Fruit fly (Drosophila melanogaster) whole organism, pupa: ENCODE measurements around the gene CG14456.

ENCODE experiments used
- CG10348 ChIP-seq: fragments of 200-800 bp; sonication (Bioruptor generic); IDR thresholded peaks from 2 replicates; pipeline ENCODE4 v1.3.6; 2022; ENCODE audit warnings: missing biosample characterization, missing genetic modification characterization
- CG12605 ChIP-seq: fragments of 200-800 bp; sonication (Bioruptor generic); IDR thresholded peaks from 2 replicates; pipeline ENCODE4 v1.3.6; 2022; ENCODE audit warnings: missing biosample characterization, missing genetic modification characterization
- CG13204 ChIP-seq: fragments of 200-800 bp; sonication (Bioruptor generic); optimal IDR thresholded peaks from 2 replicates; lab custom pipeline; 2018; ENCODE audit warnings: missing biosample characterization, mild to moderate bottlenecking, missing genetic modification characterization, moderate library complexity
- CG14655 ChIP-seq: fragments of 200-800 bp; sonication (Bioruptor generic); optimal IDR thresholded peaks from 3 replicates; lab custom pipeline; 2017; ENCODE audit warnings: mild to moderate bottlenecking, missing biosample characterization, missing genetic modification reagents, missing genetic modification characterization
- CG15710 ChIP-seq: fragments of 200-800 bp; sonication (Bioruptor generic); optimal IDR thresholded peaks from 2 replicates; lab custom pipeline; 2018; ENCODE audit warnings: missing biosample characterization, mild to moderate bottlenecking, missing genetic modification characterization, moderate library complexity
- CG17806 ChIP-seq: fragments of 200-800 bp; sonication (Bioruptor generic); optimal IDR thresholded peaks from 2 replicates; lab custom pipeline; 2018; ENCODE audit warnings: missing biosample characterization, mild to moderate bottlenecking, missing genetic modification characterization, moderate library complexity
- CG32121 ChIP-seq: fragments of 200-800 bp; sonication (Bioruptor generic); IDR thresholded peaks from 2 replicates; pipeline ENCODE4 v1.3.6; 2022; ENCODE audit warnings: missing biosample characterization, missing genetic modification characterization
- CG34367 ChIP-seq: fragments of 200-800 bp; sonication (Bioruptor generic); optimal IDR thresholded peaks from 2 replicates; lab custom pipeline; 2018; ENCODE audit warnings: missing biosample characterization, mild to moderate bottlenecking, missing genetic modification characterization
- CG4496 ChIP-seq: fragments of 200-800 bp; sonication (Bioruptor generic); IDR thresholded peaks from 3 replicates; pipeline ENCODE4 v1.3.6; 2022; ENCODE audit warnings: missing biosample characterization, missing genetic modification characterization
- CG8159 ChIP-seq: fragments of 200-800 bp; sonication (Bioruptor generic); optimal IDR thresholded peaks from 3 replicates; lab custom pipeline; 2018; ENCODE audit warnings: missing biosample characterization, mild to moderate bottlenecking, missing genetic modification characterization, moderate library complexity
- CG9948 ChIP-seq: fragments of 200-800 bp; sonication (Bioruptor generic); optimal IDR thresholded peaks from 2 replicates; lab custom pipeline; 2018; ENCODE audit warnings: missing biosample characterization, mild to moderate bottlenecking, missing genetic modification characterization, moderate library complexity
- D1 ChIP-seq: fragments of 200-800 bp; sonication (Bioruptor generic); optimal IDR thresholded peaks from 2 replicates; lab custom pipeline; 2018; ENCODE audit warnings: missing biosample characterization, mild to moderate bottlenecking, missing genetic modification characterization, moderate library complexity
- EcR ChIP-seq: fragments of 200-800 bp; sonication (Bioruptor generic); optimal IDR thresholded peaks from 3 replicates; lab custom pipeline; 2019; ENCODE audit warnings: missing biosample characterization, missing genetic modification characterization, mild to moderate bottlenecking, moderate library complexity, missing genetic modification reagents
- Ets98B ChIP-seq: fragments of 200-800 bp; sonication (Bioruptor generic); IDR thresholded peaks from 2 replicates; pipeline ENCODE4 v1.3.6; 2022; ENCODE audit warnings: missing biosample characterization, missing genetic modification characterization
- Pif1A ChIP-seq: fragments of 200-800 bp; sonication (Bioruptor generic); optimal IDR thresholded peaks from 3 replicates; lab custom pipeline; 2016; ENCODE audit warnings: missing biosample characterization, missing genetic modification characterization
- Pif1B ChIP-seq: fragments of 200-800 bp; sonication (Bioruptor generic); optimal IDR thresholded peaks from 3 replicates; lab custom pipeline; 2016; ENCODE audit warnings: missing biosample characterization, missing genetic modification characterization
- Snoo ChIP-seq: fragments of 200-800 bp; sonication (Bioruptor generic); optimal IDR thresholded peaks from 3 replicates; lab custom pipeline; 2017; ENCODE audit warnings: missing biosample characterization, mild to moderate bottlenecking, missing genetic modification characterization, inconsistent platforms
- fd96Ca ChIP-seq: fragments of 200-800 bp; sonication (Bioruptor generic); IDR thresholded peaks from 3 replicates; pipeline ENCODE4 v1.3.6; 2022; ENCODE audit warnings: missing biosample characterization, missing genetic modification characterization
- gl ChIP-seq: fragments of 200-800 bp; sonication (Bioruptor generic); optimal IDR thresholded peaks from 2 replicates; lab custom pipeline; 2018; ENCODE audit warnings: missing biosample characterization, mild to moderate bottlenecking, missing genetic modification characterization
- rn ChIP-seq: fragments of 200-800 bp; sonication (Bioruptor generic); IDR thresholded peaks from 2 replicates; pipeline ENCODE4 v1.3.6; 2022; ENCODE audit warnings: missing biosample characterization, missing genetic modification characterization

The CG14456 gene

dm6 chr3L:22686987-22687386 lies at the start of gene CG14456, which contains the start of gene CG14455:
TSS of gene CG14456 (plus strand) at chr3L:22687222.
TSS of gene CG14455 (minus strand) at chr3L:22687087.
- TF ChIP-seq CG9948 (tag; lab: Kevin White, UChicago) = no peak
- TF ChIP-seq fd96Ca (GFP tag; lab: Robert Waterston, UW) = no peak
- TF ChIP-seq CG14655 (GFP tag; lab: Kevin White, UChicago) = no peak
- TF ChIP-seq Ets98B = no peak
- no peak for TF ChIP-seq Pif1A (GFP tag; lab: Kevin White, UChicago)
- TF ChIP-seq CG8159 (tag; lab: Kevin White, UChicago) = no peak
- TF ChIP-seq CG32121 (GFP tag; lab: Robert Waterston, UW) = no peak
- TF ChIP-seq CG15710 (tag; lab: Kevin White, UChicago) = no peak

- no peak for TF ChIP-seq gl (tag; lab: Kevin White, UChicago)
Observed at dm6 chr3L:22637866-22638534, 49.0 kb upstream of the CG14456 start, which contains the start of gene CG14459. TSS of gene CG14459 (minus strand) at chr3L:22637916.

dm6 chr3L:22642276-22642900 lies 44.6 kb upstream of the CG14456 start:
- TF ChIP-seq Snoo (tag; lab: Kevin White, UChicago) (no peak), Ets98B (no peak), CG8159 (tag; lab: Kevin White, UChicago) (no peak), CG34367 (tag; lab: Kevin White, UChicago) (no peak), fd96Ca (GFP tag; lab: Robert Waterston, UW) (no peak), CG9948 (tag; lab: Kevin White, UChicago) (no peak), CG13204 (GFP tag; lab: Kevin White, UChicago) (no peak), rn (GFP tag; lab: Robert Waterston, UW) (no peak), gl (tag; lab: Kevin White, UChicago) (no peak), CG14655 (GFP tag; lab: Kevin White, UChicago) (no peak), CG10348 (GFP tag; lab: Robert Waterston, UW) (no peak), Pif1A (GFP tag; lab: Kevin White, UChicago) (no peak), CG17806 (tag; lab: Kevin White, UChicago) (no peak)
- TF ChIP-seq, all 21 proteins: peak for 0

- no peak for TF ChIP-seq Pif1A (GFP tag; lab: Kevin White, UChicago)
- no peak for TF ChIP-seq CG17806 (tag; lab: Kevin White, UChicago)
- TF ChIP-seq CG34367 (tag; lab: Kevin White, UChicago) = no peak
- TF ChIP-seq Snoo (tag; lab: Kevin White, UChicago) = no peak
- no peak for TF ChIP-seq CG32121 (GFP tag; lab: Robert Waterston, UW)
- TF ChIP-seq CG14655 (GFP tag; lab: Kevin White, UChicago) = no peak
- TF ChIP-seq CG10348 (GFP tag; lab: Robert Waterston, UW) = no peak
- no peak for TF ChIP-seq Pif1B (GFP tag; lab: Kevin White, UChicago)
- no peak for TF ChIP-seq Ets98B
- no peak for TF ChIP-seq fd96Ca (GFP tag; lab: Robert Waterston, UW)
- no peak for TF ChIP-seq EcR (GFP tag; lab: Kevin White, UChicago)
- no peak for TF ChIP-seq CG13204 (GFP tag; lab: Kevin White, UChicago)
- no peak for TF ChIP-seq CG9948 (tag; lab: Kevin White, UChicago)
- TF ChIP-seq rn (GFP tag; lab: Robert Waterston, UW) = no peak
- TF ChIP-seq CG4496 (GFP tag; lab: Robert Waterston, UW) = no peak
- TF ChIP-seq CG12605 (GFP tag; lab: Robert Waterston, UW) = no peak
- no peak for TF ChIP-seq CG8159 (tag; lab: Kevin White, UChicago)
- TF ChIP-seq gl (tag; lab: Kevin White, UChicago) = no peak
- TF ChIP-seq D1 (tag; lab: Kevin White, UChicago) = no peak
- TF ChIP-seq CG15710 (tag; lab: Kevin White, UChicago) = no peak
Observed at dm6 chr3L:22645327-22645726, 41.7 kb upstream of the CG14456 start, which contains the start of gene CG33766. TSS of gene CG33766 (plus strand) at chr3L:22645627.

dm6 chr3L:22646007-22646406 lies 41.0 kb upstream of the CG14456 start, which contains the start of gene CG33767:
TSS of gene CG33767 (plus strand) at chr3L:22646307.
- TF ChIP-seq EcR (GFP tag; lab: Kevin White, UChicago) = no peak
- TF ChIP-seq CG15710 (tag; lab: Kevin White, UChicago) = no peak
- no peak for TF ChIP-seq CG10348 (GFP tag; lab: Robert Waterston, UW)
- no peak for TF ChIP-seq Pif1B (GFP tag; lab: Kevin White, UChicago)
- TF ChIP-seq gl (tag; lab: Kevin White, UChicago) = no peak
- no peak for TF ChIP-seq CG9948 (tag; lab: Kevin White, UChicago)
- no peak for TF ChIP-seq CG12605 (GFP tag; lab: Robert Waterston, UW)
- TF ChIP-seq Ets98B = no peak
- no peak for TF ChIP-seq CG4496 (GFP tag; lab: Robert Waterston, UW)
- TF ChIP-seq Pif1A (GFP tag; lab: Kevin White, UChicago) = no peak
- TF ChIP-seq CG34367 (tag; lab: Kevin White, UChicago) = no peak
- TF ChIP-seq fd96Ca (GFP tag; lab: Robert Waterston, UW) = no peak
- no peak for TF ChIP-seq CG14655 (GFP tag; lab: Kevin White, UChicago)
- TF ChIP-seq CG32121 (GFP tag; lab: Robert Waterston, UW) = no peak
- no peak for TF ChIP-seq CG17806 (tag; lab: Kevin White, UChicago)
- TF ChIP-seq CG13204 (GFP tag; lab: Kevin White, UChicago) = no peak
